Worm (Caenorhabditis elegans): ENCODE results near the gene srx-130.

ce11 chrV:13889516-13889915, 46.3 kb downstream of the srx-130 start, which contains the start of gene spp-12:
- TF ChIP-seq him-1 (tag; optimal IDR thresholded peaks at IDR 0.05): no peak
- no peak for TF ChIP-seq W03F9.2 (tag; optimal IDR thresholded peaks at IDR 0.05)
- TF ChIP-seq dao-5 (tag; optimal IDR thresholded peaks at IDR 0.05): no peak

All from whole organism, L4/young adult.